Worm (Caenorhabditis elegans) whole organism, young adult: Measurements from ENCODE around the gene fbxc-20.

Source experiments
- ceh-79 ChIP-seq: sonication (generic microtip); optimal IDR thresholded peaks from 2 replicates; lab custom pipeline; 2017; ENCODE audit warnings: mild to moderate bottlenecking, missing genetic modification characterization, missing compliant biosample characterization
- gei-17 ChIP-seq: fragments of 200-800 bp; sonication (Bioruptor generic); optimal IDR thresholded peaks from 2 replicates; lab custom pipeline; 2018; ENCODE audit warnings: mild to moderate bottlenecking, missing genetic modification characterization, missing compliant biosample characterization
- lag-1 ChIP-seq: fragments of 200-800 bp; sonication (Bioruptor generic); IDR thresholded peaks from 2 replicates; pipeline ENCODE4 v1.3.6; 2022; ENCODE audit warnings: missing genetic modification reagents, missing genetic modification characterization, missing compliant biosample characterization
- nfya-1 ChIP-seq: sonication (generic microtip); optimal IDR thresholded peaks from 2 replicates; lab custom pipeline; 2017; ENCODE audit warnings: antibody characterized with exemption, missing compliant biosample characterization, missing genetic modification characterization, borderline replicate concordance; ENCODE audit not compliant: insufficient read depth
- pha-4 ChIP-seq: fragments of 150-350 bp; sonication (generic microtip); optimal IDR thresholded peaks from 2 replicates; lab custom pipeline; 2014; ENCODE audit warnings: missing biosample characterization, missing genetic modification reagents, missing genetic modification characterization
- rcor-1 ChIP-seq: fragments of 200-800 bp; sonication (Bioruptor generic); IDR thresholded peaks from 2 replicates; pipeline ENCODE4 v1.3.6; 2022; ENCODE audit warnings: missing genetic modification reagents, missing genetic modification characterization, missing compliant biosample characterization
- sptf-2 ChIP-seq: fragments of 200-800 bp; sonication (Bioruptor generic); optimal IDR thresholded peaks from 2 replicates; lab custom pipeline; 2018; ENCODE audit warnings: mild to moderate bottlenecking, missing genetic modification characterization, missing compliant biosample characterization
- unc-62 ChIP-seq: fragments of 150-350 bp; optimal IDR thresholded peaks from 2 replicates; lab custom pipeline; 2014; ENCODE audit warnings: missing biosample characterization, missing genetic modification reagents, missing genetic modification characterization
- xnd-1 ChIP-seq: sonication (generic microtip); optimal IDR thresholded peaks from 2 replicates; lab custom pipeline; 2016; ENCODE audit warnings: missing genotype, missing genetic modification reagents, missing genetic modification characterization, missing compliant biosample characterization

DNA sequence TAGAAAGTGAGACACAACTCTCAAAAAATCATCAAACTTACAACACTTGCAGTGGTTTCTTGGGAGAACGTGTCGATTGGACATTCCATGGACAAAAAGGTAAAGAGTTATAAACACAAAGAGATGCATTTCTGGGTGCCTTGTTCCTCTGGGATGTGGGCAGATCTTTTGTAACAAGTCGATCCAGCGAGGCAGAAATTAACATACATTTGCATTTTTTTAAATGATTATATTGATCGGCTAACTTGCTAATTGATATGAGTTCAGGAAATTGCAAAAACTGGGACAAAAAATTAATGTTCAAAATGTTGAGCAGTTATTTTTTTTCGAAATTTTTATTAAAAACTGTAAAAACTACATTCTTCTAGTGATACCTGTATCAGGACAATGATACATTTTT lies 41.2 kb upstream of the fbxc-20 start, which contains the start of gene F16G10.6:
- no peak for TF ChIP-seq pha-4 (tag; lab: Kevin White, UChicago)
- TF ChIP-seq rcor-1 (GFP tag; lab: Robert Waterston, UW) = no peak
- TF ChIP-seq lag-1 = no peak
- TF ChIP-seq ceh-79 (tag; lab: Kevin White, UChicago) = no peak
- no peak for TF ChIP-seq unc-62 (GFP tag; lab: Kevin White, UChicago)
- TF ChIP-seq gei-17 = no peak
- TF ChIP-seq nfya-1 = no peak
- TF ChIP-seq sptf-2 (GFP tag; lab: Kevin White, UChicago) = no peak
- no peak for TF ChIP-seq xnd-1
